Fruit fly (Drosophila melanogaster): ENCODE data around the gene mRpS6.
A peak's percentile ranks its signal among the peaks of the same experiment; 100 is the strongest.

The mRpS6 gene

dm6 chr3L:4406653-4407257 lies 42.4 kb downstream of the mRpS6 start, which contains the start of gene TP53INP (continued):
- peak; percentile 62 for TF ChIP-seq CG7271 (tag; optimal IDR thresholded peaks at IDR 0.05)
- no peak for TF ChIP-seq fru (optimal IDR thresholded peaks at IDR 0.05)
- TF ChIP-seq HHEX (GFP tag; optimal IDR thresholded peaks at IDR 0.05) = peak; percentile 84
- TF ChIP-seq CG6689 (GFP tag; IDR thresholded peaks at IDR 0.05) = peak; percentile 69
- peak; percentile 70 for TF ChIP-seq Mes4 (GFP tag; optimal IDR thresholded peaks at IDR 0.05)
- TF ChIP-seq dmrt11E (tag; optimal IDR thresholded peaks at IDR 0.05) = peak; percentile 91
- peak; percentile 90 for TF ChIP-seq Max (GFP tag; optimal IDR thresholded peaks at IDR 0.05)
- TF ChIP-seq CG14050 (GFP tag; IDR thresholded peaks at IDR 0.05) = peak; percentile 54
- TF ChIP-seq tio (GFP tag; optimal IDR thresholded peaks at IDR 0.05) = peak; percentile 90
- no peak for TF ChIP-seq CG4360 (GFP tag; IDR thresholded peaks at IDR 0.05)
- peak; percentile 80 for TF ChIP-seq vvl (GFP tag; IDR thresholded peaks at IDR 0.05)
- TF ChIP-seq onecut (GFP tag; IDR thresholded peaks at IDR 0.05) = peak; percentile 66
- TF ChIP-seq trh (GFP tag; optimal IDR thresholded peaks at IDR 0.05) = peak; percentile 79
- TF ChIP-seq dan (GFP tag; IDR thresholded peaks at IDR 0.05) = no peak
- no peak for TF ChIP-seq zf30C (GFP tag; optimal IDR thresholded peaks at IDR 0.05)
- peak; percentile 52; the same call in 1 of the 2 replicates for TF ChIP-seq E2f2 (GFP tag; IDR thresholded peaks at IDR 0.05)
- peak; percentile 59 for TF ChIP-seq CG4730 (GFP tag; IDR thresholded peaks at IDR 0.05)
- peak; percentile 63 for TF ChIP-seq Six4 (GFP tag; optimal IDR thresholded peaks at IDR 0.05)
- TF ChIP-seq CG11456 (GFP tag; IDR thresholded peaks at IDR 0.05) = no peak
- TF ChIP-seq CG10979 (tag; optimal IDR thresholded peaks at IDR 0.05) = peak; percentile 93
- TF ChIP-seq CG8765 (GFP tag; IDR thresholded peaks at IDR 0.05) = peak; percentile 38; the same call in 1 of the 2 replicates
- no peak for TF ChIP-seq ftz-f1 (GFP tag; optimal IDR thresholded peaks at IDR 0.05)
- TF ChIP-seq CG10543 (GFP tag; optimal IDR thresholded peaks at IDR 0.05) = peak; percentile 89
- no peak for TF ChIP-seq CG42726 (GFP tag; IDR thresholded peaks at IDR 0.05; ENCODE audit: partially characterized antibody)
- TF ChIP-seq CG2678 (tag; optimal IDR thresholded peaks at IDR 0.05) = peak; percentile 95
- TF ChIP-seq CG7963 (GFP tag; IDR thresholded peaks at IDR 0.05; ENCODE audit: partially characterized antibody) = no peak
- peak; percentile 84 for TF ChIP-seq CG4820 (GFP tag; optimal IDR thresholded peaks at IDR 0.05)
- peak; percentile 93 for TF ChIP-seq Fer1 (GFP tag; optimal IDR thresholded peaks at IDR 0.05)
- TF ChIP-seq corto (GFP tag; optimal IDR thresholded peaks at IDR 0.05) = peak; percentile 61
- TF ChIP-seq ewg (GFP tag; optimal IDR thresholded peaks at IDR 0.05) = peak; percentile 96
- TF ChIP-seq oc (tag; optimal IDR thresholded peaks at IDR 0.05) = peak; percentile 75
- no peak for TF ChIP-seq luna (GFP tag; optimal IDR thresholded peaks at IDR 0.05)
- TF ChIP-seq CG3847 (GFP tag; IDR thresholded peaks at IDR 0.05) = peak; percentile 67
- no peak for TF ChIP-seq CG10321 (GFP tag; IDR thresholded peaks at IDR 0.05)
- peak; percentile 62 for TF ChIP-seq CG6654 (GFP tag; optimal IDR thresholded peaks at IDR 0.05)
- peak; percentile 88 for TF ChIP-seq NfI (GFP tag; optimal IDR thresholded peaks at IDR 0.05)
- peak in 1 of 2 experiments; percentile 66 for TF ChIP-seq insv (GFP tag; optimal IDR thresholded peaks at IDR 0.05)
- TF ChIP-seq CG4854 (GFP tag; optimal IDR thresholded peaks at IDR 0.05) = peak; percentile 68
- peak; percentile 54 for TF ChIP-seq disco-r (GFP tag; optimal IDR thresholded peaks at IDR 0.05)
- TF ChIP-seq aop (GFP tag; IDR thresholded peaks at IDR 0.05) = 0 out of 2 replicates have a peak, but pooled peaks have one; percentile 5
- no peak for TF ChIP-seq pita (GFP tag; optimal IDR thresholded peaks at IDR 0.05)
- peak; percentile 85 for TF ChIP-seq CG33557 (GFP tag; optimal IDR thresholded peaks at IDR 0.05)
- peak; percentile 87 for TF ChIP-seq CG34376 (GFP tag; optimal IDR thresholded peaks at IDR 0.05)
- peak; percentile 96 for TF ChIP-seq CG17361 (GFP tag; IDR thresholded peaks at IDR 0.05)
- no peak for TF ChIP-seq ab (GFP tag; optimal IDR thresholded peaks at IDR 0.05)
- TF ChIP-seq repo (GFP tag; optimal IDR thresholded peaks at IDR 0.05) = peak; percentile 71
- peak; percentile 77 for TF ChIP-seq ems (GFP tag; optimal IDR thresholded peaks at IDR 0.05)
- peak; percentile 74 for TF ChIP-seq tgo (GFP tag; IDR thresholded peaks at IDR 0.05)
- TF ChIP-seq Taf1 (GFP tag; IDR thresholded peaks at IDR 0.05) = 0 out of 2 replicates have a peak, but pooled peaks have one; percentile 25
- TF ChIP-seq MTF-1 (GFP tag; optimal IDR thresholded peaks at IDR 0.05; ENCODE audit: borderline replicate concordance) = no peak
- peak; percentile 64 for TF ChIP-seq CG32772 (GFP tag; IDR thresholded peaks at IDR 0.05)
